Fruit fly (Drosophila melanogaster) whole organism, embryonic: ENCODE results near the gene klar.

Experiments
- Ada2b ChIP-seq: fragments of 200-800 bp; sonication (Bioruptor generic); IDR thresholded peaks from 2 replicates; pipeline ENCODE4 v1.3.6; 2022; ENCODE audit warnings: missing biosample characterization, missing genetic modification characterization
- BtbVII ChIP-seq: fragments of 200-800 bp; sonication (Bioruptor generic); optimal IDR thresholded peaks from 3 replicates; lab custom pipeline; 2017; ENCODE audit warnings: missing biosample characterization, mild to moderate bottlenecking, missing genetic modification characterization
- CG11695 ChIP-seq: fragments of 200-800 bp; sonication (Bioruptor generic); IDR thresholded peaks from 3 replicates; pipeline ENCODE4 v1.3.6; 2022; ENCODE audit warnings: missing biosample characterization, missing genetic modification characterization
- CG1233 ChIP-seq: fragments of 200-800 bp; sonication (Bioruptor generic); optimal IDR thresholded peaks from 4 replicates; lab custom pipeline; 2018; ENCODE audit warnings: missing biosample characterization, mild to moderate bottlenecking, missing genetic modification characterization
- CG13123 ChIP-seq: fragments of 200-800 bp; sonication (Bioruptor generic); optimal IDR thresholded peaks from 2 replicates; lab custom pipeline; 2016; ENCODE audit warnings: missing biosample characterization, missing genetic modification characterization
- CG14014 ChIP-seq: fragments of 200-800 bp; sonication (Bioruptor generic); IDR thresholded peaks from 2 replicates; pipeline ENCODE4 v1.3.6; 2022; ENCODE audit warnings: missing biosample characterization, missing genetic modification characterization
- CG15011 ChIP-seq: fragments of 200-800 bp; sonication (Bioruptor generic); optimal IDR thresholded peaks from 3 replicates; lab custom pipeline; 2018; ENCODE audit warnings: missing biosample characterization, mild to moderate bottlenecking, missing genetic modification characterization
- CG15514 ChIP-seq: fragments of 200-800 bp; sonication (Bioruptor generic); optimal IDR thresholded peaks from 3 replicates; lab custom pipeline; 2017; ENCODE audit warnings: missing biosample characterization, missing genetic modification characterization, mild to moderate bottlenecking, moderate library complexity, missing genetic modification reagents
- CG1602 ChIP-seq: fragments of 200-800 bp; sonication (Bioruptor generic); optimal IDR thresholded peaks from 3 replicates; lab custom pipeline; 2016; ENCODE audit warnings: missing biosample characterization, missing genetic modification characterization
- CG17186 ChIP-seq: fragments of 200-800 bp; sonication (Bioruptor generic); optimal IDR thresholded peaks from 3 replicates; lab custom pipeline; 2017; ENCODE audit warnings: missing biosample characterization, missing genetic modification reagents, missing genetic modification characterization
- CG31224 ChIP-seq: fragments of 200-800 bp; sonication (Bioruptor generic); IDR thresholded peaks from 2 replicates; pipeline ENCODE4 v1.3.6; 2022; ENCODE audit warnings: missing biosample characterization, missing genetic modification characterization
- CG32532 ChIP-seq: fragments of 200-800 bp; sonication (Bioruptor generic); IDR thresholded peaks from 2 replicates; pipeline ENCODE4 v1.3.6; 2022; ENCODE audit warnings: missing biosample characterization, missing genetic modification characterization
- CG33213 ChIP-seq: fragments of 200-800 bp; sonication (Bioruptor generic); optimal IDR thresholded peaks from 3 replicates; lab custom pipeline; 2016; ENCODE audit warnings: missing biosample characterization, missing genetic modification characterization
- CG34422 ChIP-seq: fragments of 200-800 bp; sonication (Bioruptor generic); IDR thresholded peaks from 3 replicates; pipeline ENCODE4 v1.3.6; 2022; ENCODE audit warnings: missing biosample characterization, missing genetic modification characterization
- CG4707 ChIP-seq: fragments of 200-800 bp; sonication (Bioruptor generic); optimal IDR thresholded peaks from 2 replicates; lab custom pipeline; 2018; ENCODE audit warnings: missing biosample characterization, mild to moderate bottlenecking, missing genetic modification characterization, moderate library complexity
- CG6854 ChIP-seq: fragments of 200-800 bp; sonication (Bioruptor generic); optimal IDR thresholded peaks from 3 replicates; lab custom pipeline; 2017; ENCODE audit warnings: missing biosample characterization, mild to moderate bottlenecking, missing genetic modification characterization
- Chrac-16 ChIP-seq: fragments of 200-800 bp; sonication (Bioruptor generic); optimal IDR thresholded peaks from 3 replicates; lab custom pipeline; 2016; ENCODE audit warnings: missing biosample characterization, missing genetic modification characterization
- CkIIα-i1 ChIP-seq: fragments of 200-800 bp; sonication (Bioruptor generic); IDR thresholded peaks from 2 replicates; pipeline ENCODE4 v1.3.6; 2022; ENCODE audit warnings: missing biosample characterization, missing genetic modification characterization
- Dll ChIP-seq: fragments of 200-800 bp; sonication (Bioruptor generic); IDR thresholded peaks from 4 replicates; pipeline ENCODE4 v1.3.6; 2022; ENCODE audit warnings: missing biosample characterization, missing genetic modification characterization; ENCODE audit not compliant: partially characterized antibody
- Eip74EF ChIP-seq, 2 experiments: fragments of 200-800 bp in 1 of 2; fragments of >200 bp in 1 of 2; sonication (Bioruptor generic) in 1 of 2; optimal IDR thresholded peaks; 2 replicates each; lab custom pipeline; 2017 to 2019; ENCODE audit warnings: missing biosample characterization in 2 of 2, missing genetic modification characterization in 2 of 2, mild to moderate bottlenecking in 1 of 2, moderate library complexity in 1 of 2
- Fer2 ChIP-seq: fragments of 200-800 bp; sonication (Bioruptor generic); optimal IDR thresholded peaks from 2 replicates; lab custom pipeline; 2018; ENCODE audit warnings: missing biosample characterization, mild to moderate bottlenecking, missing genetic modification characterization, moderate library complexity
- Fer3 ChIP-seq: fragments of 200-800 bp; sonication (Bioruptor generic); optimal IDR thresholded peaks from 2 replicates; lab custom pipeline; 2018; ENCODE audit warnings: missing biosample characterization, mild to moderate bottlenecking, missing genetic modification characterization, moderate library complexity
- GATAe ChIP-seq: fragments of 200-800 bp; sonication (Bioruptor generic); conservative IDR thresholded peaks from 2 replicates; pipeline ENCODE4 v1.3.6; 2022; ENCODE audit warnings: missing biosample characterization, missing genetic modification characterization
- Gug ChIP-seq: fragments of 200-800 bp; sonication (Bioruptor generic); IDR thresholded peaks from 4 replicates; pipeline ENCODE4 v1.3.6; 2022; ENCODE audit warnings: missing biosample characterization, missing genetic modification characterization
- HLH54F ChIP-seq: fragments of 200-800 bp; sonication (Bioruptor generic); optimal IDR thresholded peaks from 3 replicates; lab custom pipeline; 2016; ENCODE audit warnings: missing biosample characterization, missing genetic modification characterization
- Hey ChIP-seq: fragments of 200-800 bp; sonication (Bioruptor generic); optimal IDR thresholded peaks from 3 replicates; lab custom pipeline; 2018; ENCODE audit warnings: missing biosample characterization, mild to moderate bottlenecking, missing genetic modification characterization
- Hmr ChIP-seq: fragments of 200-800 bp; sonication (Bioruptor generic); optimal IDR thresholded peaks from 3 replicates; lab custom pipeline; 2017; ENCODE audit warnings: mild to moderate bottlenecking, missing biosample characterization, missing genetic modification reagents, missing genetic modification characterization
- Hr39 ChIP-seq: fragments of >200 bp; optimal IDR thresholded peaks from 2 replicates; lab custom pipeline; 2017
- Hsf ChIP-seq: fragments of 200-800 bp; sonication (Bioruptor generic); optimal IDR thresholded peaks from 3 replicates; lab custom pipeline; 2016; ENCODE audit warnings: missing biosample characterization, missing genetic modification characterization
- Nf-YA ChIP-seq: fragments of 200-800 bp; sonication (Bioruptor generic); IDR thresholded peaks from 2 replicates; pipeline ENCODE4 v1.3.6; 2022; ENCODE audit warnings: missing biosample characterization, missing genetic modification characterization
- Nf-YB ChIP-seq: fragments of 200-800 bp; sonication (Bioruptor generic); optimal IDR thresholded peaks from 3 replicates; lab custom pipeline; 2019; ENCODE audit warnings: missing biosample characterization, mild to moderate bottlenecking, missing genetic modification characterization, moderate library complexity
- NfI ChIP-seq: fragments of 200-800 bp; sonication (Bioruptor generic); optimal IDR thresholded peaks from 3 replicates; lab custom pipeline; 2018; ENCODE audit warnings: missing biosample characterization, mild to moderate bottlenecking, missing genetic modification characterization, moderate library complexity
- Oaz ChIP-seq: fragments of 200-800 bp; sonication (Bioruptor generic); IDR thresholded peaks from 2 replicates; pipeline ENCODE4 v1.3.6; 2022; ENCODE audit warnings: missing biosample characterization, missing genetic modification characterization
- Opbp ChIP-seq: fragments of 200-800 bp; sonication (Bioruptor generic); IDR thresholded peaks from 3 replicates; pipeline ENCODE4 v1.3.6; 2022; ENCODE audit warnings: missing biosample characterization, missing genetic modification characterization; ENCODE audit not compliant: partially characterized antibody
- Pdp1 ChIP-seq, 2 experiments: fragments of 200-800 bp; sonication (Bioruptor generic); optimal IDR thresholded peaks; 3 replicates each; lab custom pipeline; 2016; ENCODE audit warnings: missing biosample characterization in 2 of 2, missing genetic modification characterization in 2 of 2, mild to moderate bottlenecking in 1 of 2, moderate library complexity in 1 of 2
- ara ChIP-seq: fragments of 200-800 bp; sonication (Bioruptor generic); IDR thresholded peaks from 2 replicates; pipeline ENCODE4 v1.3.6; 2022; ENCODE audit warnings: missing biosample characterization, missing genetic modification characterization
- az2 ChIP-seq: fragments of 200-800 bp; sonication (Bioruptor generic); optimal IDR thresholded peaks from 3 replicates; lab custom pipeline; 2016; ENCODE audit warnings: missing biosample characterization, missing genetic modification characterization
- chn ChIP-seq: fragments of 200-800 bp; sonication (Bioruptor generic); optimal IDR thresholded peaks from 2 replicates; lab custom pipeline; 2016; ENCODE audit warnings: missing biosample characterization, missing genetic modification characterization
- crol ChIP-seq: fragments of 200-800 bp; sonication (Bioruptor generic); IDR thresholded peaks from 2 replicates; pipeline ENCODE4 v1.3.6; 2022; ENCODE audit warnings: missing biosample characterization, missing genetic modification characterization
- ems ChIP-seq: fragments of 200-800 bp; sonication (Bioruptor generic); optimal IDR thresholded peaks from 3 replicates; lab custom pipeline; 2016; ENCODE audit warnings: missing biosample characterization, missing genetic modification characterization
- ind ChIP-seq: fragments of 200-800 bp; sonication (Bioruptor generic); optimal IDR thresholded peaks from 3 replicates; lab custom pipeline; 2016; ENCODE audit warnings: missing biosample characterization, missing genetic modification characterization
- kay ChIP-seq: fragments of 200-800 bp; sonication (Bioruptor generic); optimal IDR thresholded peaks from 2 replicates; lab custom pipeline; 2016; ENCODE audit warnings: missing biosample characterization, missing genetic modification characterization
- ken ChIP-seq: fragments of 200-800 bp; sonication (Bioruptor generic); IDR thresholded peaks from 3 replicates; pipeline ENCODE4 v1.3.6; 2022; ENCODE audit warnings: missing biosample characterization, missing genetic modification characterization
- kni ChIP-seq: fragments of 200-800 bp; sonication (Bioruptor generic); optimal IDR thresholded peaks from 3 replicates; lab custom pipeline; 2017; ENCODE audit warnings: mild to moderate bottlenecking, missing biosample characterization, missing genetic modification reagents, missing genetic modification characterization
- pita ChIP-seq: fragments of 200-800 bp; sonication (Bioruptor generic); optimal IDR thresholded peaks from 2 replicates; lab custom pipeline; 2017; ENCODE audit warnings: missing biosample characterization, mild to moderate bottlenecking, missing genetic modification characterization
- sisA ChIP-seq: fragments of 200-800 bp; sonication (Bioruptor generic); IDR thresholded peaks from 2 replicates; pipeline ENCODE4 v1.3.6; 2022; ENCODE audit warnings: missing biosample characterization, missing genetic modification characterization
- slou ChIP-seq: fragments of 200-800 bp; sonication (Bioruptor generic); optimal IDR thresholded peaks from 3 replicates; lab custom pipeline; 2016; ENCODE audit warnings: missing biosample characterization, missing genetic modification characterization
- tgo ChIP-seq: fragments of 200-800 bp; sonication (Bioruptor generic); IDR thresholded peaks from 3 replicates; pipeline ENCODE4 v1.3.6; 2022; ENCODE audit warnings: missing biosample characterization, missing genetic modification characterization
- tin ChIP-seq: fragments of 200-800 bp; sonication (Bioruptor generic); optimal IDR thresholded peaks from 3 replicates; lab custom pipeline; 2016; ENCODE audit warnings: missing biosample characterization, missing genetic modification characterization
- toy ChIP-seq: fragments of 200-800 bp; sonication (Bioruptor generic); IDR thresholded peaks from 2 replicates; pipeline ENCODE4 v1.3.6; 2022; ENCODE audit warnings: missing biosample characterization, missing genetic modification characterization
- usp ChIP-seq: fragments of >200 bp; optimal IDR thresholded peaks from 2 replicates; lab custom pipeline; 2017; ENCODE audit warnings: missing biosample characterization, missing genetic modification characterization

Gene klar

DNA sequence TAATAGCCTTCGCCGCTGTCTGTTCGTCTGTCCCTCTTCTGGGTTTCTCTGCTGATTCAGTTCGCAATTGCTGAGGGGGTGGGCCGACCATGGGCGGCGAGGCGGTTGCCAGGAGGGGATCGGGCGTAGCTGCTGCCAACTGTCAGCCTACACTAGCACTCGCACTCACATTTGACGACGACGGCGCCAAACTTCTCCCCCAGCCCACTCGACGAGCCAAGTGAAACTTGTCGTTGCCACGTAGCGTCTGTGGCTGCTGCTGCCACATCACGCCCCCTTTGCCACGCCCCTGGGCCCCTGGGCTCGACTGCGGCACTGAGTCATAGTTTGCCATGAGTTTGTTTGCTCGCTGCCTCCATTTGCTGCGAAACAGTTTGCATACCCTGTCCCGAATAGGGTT, 16.9 kb upstream of the klar start (continued):
- TF ChIP-seq Chrac-16 (GFP tag; lab: Kevin White, UChicago) (peak; percentile 50), tgo (GFP tag; lab: Robert Waterston, UW) (peak; percentile 69), Opbp (GFP tag; lab: Robert Waterston, UW) (no peak), CG13123 (GFP tag; lab: Kevin White, UChicago) (no peak), usp (GFP tag; lab: Kevin White, UChicago) (no peak), CG1233 (GFP tag; lab: Kevin White, UChicago) (no peak), Gug (peak; percentile 56; the same call in 3 of the 4 replicates), CG33213 (GFP tag; lab: Kevin White, UChicago) (no peak), NfI (GFP tag; lab: Kevin White, UChicago) (peak; percentile 31), Fer2 (tag; lab: Kevin White, UChicago) (peak; percentile 7), Oaz (GFP tag; lab: Robert Waterston, UW) (peak; percentile 52; the same call in 1 of the 2 replicates), Nf-YA (GFP tag; lab: Robert Waterston, UW) (0 out of 2 replicates have a peak, but pooled peaks have one; percentile 49), az2 (GFP tag; lab: Kevin White, UChicago) (peak; percentile 4), chn (GFP tag; lab: Kevin White, UChicago) (no peak), toy (GFP tag; lab: Robert Waterston, UW) (peak; percentile 42; the same call in 1 of the 2 replicates), HLH54F (peak; percentile 45), GATAe (GFP tag; lab: Robert Waterston, UW) (0 out of 2 replicates have a peak, but pooled peaks have one; percentile 17), Hmr (GFP tag; lab: Kevin White, UChicago) (peak; percentile 73), Dll (no peak), CG32532 (GFP tag; lab: Robert Waterston, UW) (peak; percentile 87), CG15514 (GFP tag; lab: Kevin White, UChicago) (peak; percentile 57), CG17186 (no peak), CG34422 (GFP tag; lab: Robert Waterston, UW) (peak; percentile 64; the same call in 2 of the 3 replicates), Hr39 (no peak), CG1602 (GFP tag; lab: Kevin White, UChicago) (peak; percentile 4), Nf-YB (GFP tag; lab: Kevin White, UChicago) (no peak), crol (GFP tag; lab: Robert Waterston, UW) (peak; percentile 44; the same call in 1 of the 2 replicates), kay (GFP tag; lab: Kevin White, UChicago) (peak; percentile 18), sisA (GFP tag; lab: Robert Waterston, UW) (peak; percentile 27; the same call in 1 of the 2 replicates), Ada2b (GFP tag; lab: Robert Waterston, UW) (peak; percentile 61), CG14014 (GFP tag; lab: Robert Waterston, UW) (peak; percentile 81), pita (no peak), ara (GFP tag; lab: Robert Waterston, UW) (peak; percentile 62), CG15011 (GFP tag; lab: Kevin White, UChicago) (no peak), CG31224 (peak; percentile 67), CG4707 (GFP tag; lab: Kevin White, UChicago) (no peak), ems (GFP tag; lab: Kevin White, UChicago) (peak; percentile 12), Fer3 (tag; lab: Kevin White, UChicago) (peak; percentile 37), Eip74EF (GFP tag; optimal IDR thresholded peaks at IDR 0.05; lab: Kevin White, UChicago) (no peak), tin (GFP tag; lab: Kevin White, UChicago) (peak; percentile 21), Hsf (GFP tag; lab: Kevin White, UChicago) (peak; percentile 25), ken (peak; percentile 57; the same call in 1 of the 3 replicates), Hey (no peak), Pdp1 (GFP tag; optimal IDR thresholded peaks at IDR 0.05; lab: Kevin White, UChicago) (peak in 1 of 2 experiments; percentile 24), slou (GFP tag; lab: Kevin White, UChicago) (no peak), CkIIα-i1 (GFP tag; lab: Robert Waterston, UW) (no peak), CG6854 (GFP tag; lab: Kevin White, UChicago) (peak; percentile 2), kni (GFP tag; lab: Kevin White, UChicago) (no peak), ind (GFP tag; lab: Kevin White, UChicago) (peak; percentile 60), BtbVII (GFP tag; lab: Kevin White, UChicago) (peak; percentile 28), CG11695 (GFP tag; lab: Robert Waterston, UW) (peak; percentile 55; the same call in 2 of the 3 replicates)
